Fruit fly (Drosophila melanogaster): ENCODE measurements around the gene Vps16A.

Vps16A gene

dm6 chr3R:9239941-9240400 is 26.8 kb upstream of the Vps16A start:
- no peak for TF ChIP-seq Abd-B (GFP tag; optimal IDR thresholded peaks at IDR 0.05)
- peak; percentile 23 for TF ChIP-seq Sp1 (GFP tag; optimal IDR thresholded peaks at IDR 0.05)
- no peak for TF ChIP-seq N (GFP tag; optimal IDR thresholded peaks at IDR 0.05)
- peak; percentile 95 for TF ChIP-seq rgr (GFP tag; optimal IDR thresholded peaks at IDR 0.05)
- peak; percentile 18 for TF ChIP-seq Jra (GFP tag; optimal IDR thresholded peaks at IDR 0.05)
- no peak for TF ChIP-seq CrebA (GFP tag; optimal IDR thresholded peaks at IDR 0.05; ENCODE audit: borderline replicate concordance)
- peak; percentile 24 for TF ChIP-seq psq (GFP tag; optimal IDR thresholded peaks at IDR 0.05)
- peak; percentile 27 for TF ChIP-seq h (GFP tag; optimal IDR thresholded peaks at IDR 0.05)
- TF ChIP-seq woc (GFP tag; optimal IDR thresholded peaks at IDR 0.05): no peak
- no peak for TF ChIP-seq Rel (GFP tag; optimal IDR thresholded peaks at IDR 0.05)
- peak; percentile 27 for TF ChIP-seq Rel (tag; optimal IDR thresholded peaks at IDR 0.05)
- TF ChIP-seq sv (GFP tag; optimal IDR thresholded peaks at IDR 0.05): no peak
- TF ChIP-seq dsf (GFP tag; optimal IDR thresholded peaks at IDR 0.05; ENCODE audit: borderline replicate concordance): peak; percentile 19
- TF ChIP-seq dmrt93B (GFP tag; optimal IDR thresholded peaks at IDR 0.05): no peak
- TF ChIP-seq brk (GFP tag; optimal IDR thresholded peaks at IDR 0.05): peak; percentile 18
- no peak for TF ChIP-seq sage (GFP tag; optimal IDR thresholded peaks at IDR 0.05)
- no peak for TF ChIP-seq OdsH (GFP tag; optimal IDR thresholded peaks at IDR 0.05)
- TF ChIP-seq Hnf4 (GFP tag; optimal IDR thresholded peaks at IDR 0.05): peak; percentile 27
- TF ChIP-seq fru (GFP tag; optimal IDR thresholded peaks at IDR 0.05): peak; percentile 54

- TF ChIP-seq CrebA (GFP tag; optimal IDR thresholded peaks at IDR 0.05; ENCODE audit: borderline replicate concordance) (no peak), h (GFP tag; optimal IDR thresholded peaks at IDR 0.05) (no peak), CG9705 (GFP tag; optimal IDR thresholded peaks at IDR 0.05) (no peak), woc (GFP tag; optimal IDR thresholded peaks at IDR 0.05) (no peak), Dif (GFP tag; optimal IDR thresholded peaks at IDR 0.05; ENCODE audit: partially characterized antibody) (no peak), tai (GFP tag; optimal IDR thresholded peaks at IDR 0.05) (no peak)
Observed at dm6 chr3R:9240554-9240953, 26.3 kb upstream of the Vps16A start, which contains the start of gene D1. TSS of gene D1 (minus strand) at chr3R:9240654.

dm6 chr3R:9245576-9246200 is 21.1 kb upstream of the Vps16A start, which contains the start of gene Vps15:
TSS of gene Vps15 (minus strand) at chr3R:9245869.
- TF ChIP-seq Hr78 (GFP tag; optimal IDR thresholded peaks at IDR 0.05) (no peak), h (GFP tag; optimal IDR thresholded peaks at IDR 0.05) (peak; percentile 75), Mio (GFP tag; optimal IDR thresholded peaks at IDR 0.05) (no peak), dsf (GFP tag; optimal IDR thresholded peaks at IDR 0.05; ENCODE audit: borderline replicate concordance) (peak; percentile 38), Sp1 (GFP tag; optimal IDR thresholded peaks at IDR 0.05) (peak; percentile 79), fru (GFP tag; optimal IDR thresholded peaks at IDR 0.05) (peak; percentile 74), woc (GFP tag; optimal IDR thresholded peaks at IDR 0.05) (peak; percentile 82), tai (GFP tag; optimal IDR thresholded peaks at IDR 0.05) (no peak), Hnf4 (GFP tag; optimal IDR thresholded peaks at IDR 0.05) (peak; percentile 86), GATAd (GFP tag; optimal IDR thresholded peaks at IDR 0.05) (peak; percentile 6), Vsx2 (GFP tag; optimal IDR thresholded peaks at IDR 0.05; ENCODE audit: partially characterized antibody) (no peak), lola (GFP tag; optimal IDR thresholded peaks at IDR 0.05) (no peak), ey (GFP tag; optimal IDR thresholded peaks at IDR 0.05) (peak; percentile 73), Rel (GFP tag; optimal IDR thresholded peaks at IDR 0.05) (no peak), Rel (tag; optimal IDR thresholded peaks at IDR 0.05) (peak; percentile 37), N (GFP tag; optimal IDR thresholded peaks at IDR 0.05) (no peak), OdsH (GFP tag; optimal IDR thresholded peaks at IDR 0.05) (peak; percentile 73), usp (GFP tag; optimal IDR thresholded peaks at IDR 0.05) (no peak), dmrt93B (GFP tag; optimal IDR thresholded peaks at IDR 0.05) (peak; percentile 25), jim (GFP tag; optimal IDR thresholded peaks at IDR 0.05) (no peak), Jra (GFP tag; optimal IDR thresholded peaks at IDR 0.05) (peak; percentile 56), sage (GFP tag; optimal IDR thresholded peaks at IDR 0.05) (peak; percentile 28), CG32264 (GFP tag; optimal IDR thresholded peaks at IDR 0.05) (no peak), Dfd (GFP tag; optimal IDR thresholded peaks at IDR 0.05) (no peak), CG9705 (GFP tag; optimal IDR thresholded peaks at IDR 0.05) (peak; percentile 51), dl (GFP tag; optimal IDR thresholded peaks at IDR 0.05; ENCODE audit: insufficient read depth in 1 of 2, partially characterized antibody in 2 of 2) (no peak), sv (GFP tag; optimal IDR thresholded peaks at IDR 0.05) (peak; percentile 19), Abd-B (GFP tag; optimal IDR thresholded peaks at IDR 0.05) (no peak), pan (optimal IDR thresholded peaks at IDR 0.05) (no peak), br (GFP tag; optimal IDR thresholded peaks at IDR 0.05) (peak; percentile 33), foxo (GFP tag; optimal IDR thresholded peaks at IDR 0.05) (peak in 1 of 2 experiments; percentile 72), CrebA (GFP tag; optimal IDR thresholded peaks at IDR 0.05; ENCODE audit: borderline replicate concordance) (no peak), psq (GFP tag; optimal IDR thresholded peaks at IDR 0.05) (peak; percentile 30), Hr83 (GFP tag; optimal IDR thresholded peaks at IDR 0.05; ENCODE audit: poor library complexity, severe bottlenecking) (no peak), rgr (GFP tag; optimal IDR thresholded peaks at IDR 0.05) (peak; percentile 71), HLH106 (tag; optimal IDR thresholded peaks at IDR 0.05) (peak; percentile 79), brk (GFP tag; optimal IDR thresholded peaks at IDR 0.05) (peak; percentile 85)

All from whole organism, wandering third instar larva.